Worm (Caenorhabditis elegans): ENCODE results near the gene Y45F10B.12.

- TF ChIP-seq T22C8.4 (GFP tag; IDR thresholded peaks at IDR 0.05) (no peak), med-1 (GFP tag; optimal IDR thresholded peaks at IDR 0.05; ENCODE audit: insufficient read depth) (no peak)
These were observed 4.4 kb downstream of the Y45F10B.12 start, which contains the start of gene tsp-5 for ce11 chrIV:13591645-13592044.
